Fruit fly (Drosophila melanogaster): ENCODE results near the gene btv.

The btv gene

DNA sequence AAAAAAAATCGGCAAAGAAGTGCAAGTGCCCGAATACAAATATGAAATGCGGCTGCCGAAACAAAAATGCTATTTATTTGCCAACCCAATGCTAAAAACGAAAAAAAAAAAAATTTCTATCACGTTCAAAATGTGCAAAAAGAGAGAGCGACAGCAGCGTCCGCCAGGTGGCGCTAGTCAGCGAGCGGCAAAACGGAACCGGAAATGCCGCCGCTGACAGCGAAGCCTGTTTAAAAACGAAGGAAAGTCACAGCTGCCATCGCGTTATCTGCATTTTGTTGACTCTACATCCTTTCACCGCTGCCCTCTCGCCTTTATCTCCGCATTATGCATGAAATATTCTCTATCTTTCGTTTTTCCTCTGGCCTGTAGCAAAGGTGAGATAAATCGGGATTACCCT lies 22.1 kb downstream of the btv start:
- TF ChIP-seq dl (GFP tag; optimal IDR thresholded peaks at IDR 0.05; ENCODE audit: insufficient read depth in 1 of 2, partially characterized antibody in 2 of 2) (no peak), dsf (GFP tag; optimal IDR thresholded peaks at IDR 0.05; ENCODE audit: borderline replicate concordance) (no peak), CrebA (GFP tag; optimal IDR thresholded peaks at IDR 0.05; ENCODE audit: borderline replicate concordance) (no peak), N (GFP tag; optimal IDR thresholded peaks at IDR 0.05) (no peak), CG9705 (GFP tag; optimal IDR thresholded peaks at IDR 0.05) (no peak)

dm6 chr2L:17958306-17958705 lies 24.0 kb downstream of the btv start:
- no peak for TF ChIP-seq pan (optimal IDR thresholded peaks at IDR 0.05)
- TF ChIP-seq Dfd (GFP tag; optimal IDR thresholded peaks at IDR 0.05) = no peak
- no peak for TF ChIP-seq br (GFP tag; optimal IDR thresholded peaks at IDR 0.05)
- TF ChIP-seq h (GFP tag; optimal IDR thresholded peaks at IDR 0.05) = no peak
- TF ChIP-seq HLH106 (tag; optimal IDR thresholded peaks at IDR 0.05) = no peak
- TF ChIP-seq Hr83 (GFP tag; optimal IDR thresholded peaks at IDR 0.05; ENCODE audit: poor library complexity, severe bottlenecking) = no peak
- TF ChIP-seq jim (GFP tag; optimal IDR thresholded peaks at IDR 0.05) = no peak
- TF ChIP-seq OdsH (GFP tag; optimal IDR thresholded peaks at IDR 0.05) = no peak
- TF ChIP-seq tai (GFP tag; optimal IDR thresholded peaks at IDR 0.05) = no peak
- no peak for TF ChIP-seq lola (GFP tag; optimal IDR thresholded peaks at IDR 0.05)
- TF ChIP-seq Hnf4 (GFP tag; optimal IDR thresholded peaks at IDR 0.05) = no peak
- TF ChIP-seq psq (GFP tag; optimal IDR thresholded peaks at IDR 0.05) = no peak
- no peak for TF ChIP-seq Hr78 (GFP tag; optimal IDR thresholded peaks at IDR 0.05)

- no peak for TF ChIP-seq Mio (GFP tag; optimal IDR thresholded peaks at IDR 0.05)
- no peak for TF ChIP-seq woc (GFP tag; optimal IDR thresholded peaks at IDR 0.05)
Measured at dm6 chr2L:17921527-17921926, 60.7 kb downstream of the btv start.

- TF ChIP-seq br (GFP tag; optimal IDR thresholded peaks at IDR 0.05) (no peak), Sp1 (GFP tag; optimal IDR thresholded peaks at IDR 0.05) (no peak), Dif (GFP tag; optimal IDR thresholded peaks at IDR 0.05; ENCODE audit: partially characterized antibody) (no peak), Hr78 (GFP tag; optimal IDR thresholded peaks at IDR 0.05) (no peak), foxo (GFP tag; optimal IDR thresholded peaks at IDR 0.05) (no peak), sv (GFP tag; optimal IDR thresholded peaks at IDR 0.05) (no peak), CG9705 (GFP tag; optimal IDR thresholded peaks at IDR 0.05) (no peak), Hnf4 (GFP tag; optimal IDR thresholded peaks at IDR 0.05) (no peak), Rel (GFP tag; optimal IDR thresholded peaks at IDR 0.05) (no peak), Rel (tag; optimal IDR thresholded peaks at IDR 0.05) (no peak), dsf (GFP tag; optimal IDR thresholded peaks at IDR 0.05; ENCODE audit: borderline replicate concordance) (no peak), Vsx2 (GFP tag; optimal IDR thresholded peaks at IDR 0.05; ENCODE audit: partially characterized antibody) (no peak), Jra (GFP tag; optimal IDR thresholded peaks at IDR 0.05) (no peak), ey (GFP tag; optimal IDR thresholded peaks at IDR 0.05) (no peak), Abd-B (GFP tag; optimal IDR thresholded peaks at IDR 0.05) (no peak)
Measured at dm6 chr2L:17914923-17915322, 67.3 kb downstream of the btv start, which contains the start of gene CG43271. TSS of gene CG43271 (minus strand) at chr2L:17915023.

Measured in whole organism, wandering third instar larva.